Fruit fly (Drosophila melanogaster) whole organism, adult: ENCODE data around the gene CG33062.

Experiments
- CG11617 ChIP-seq: fragments of 200-800 bp; sonication (Bioruptor generic); optimal IDR thresholded peaks from 2 replicates; lab custom pipeline; 2017; ENCODE audit warnings: mild to moderate bottlenecking, missing biosample characterization, missing genetic modification reagents, missing genetic modification characterization
- CG1620 ChIP-seq: fragments of 200-800 bp; sonication (Bioruptor generic); optimal IDR thresholded peaks from 2 replicates; lab custom pipeline; 2016; ENCODE audit warnings: missing biosample characterization, missing genetic modification characterization
- CG33017 ChIP-seq: fragments of 200-800 bp; sonication (Bioruptor generic); optimal IDR thresholded peaks from 2 replicates; lab custom pipeline; 2018; ENCODE audit warnings: missing biosample characterization, mild to moderate bottlenecking, missing genetic modification characterization, moderate library complexity
- CG7045 ChIP-seq: fragments of 200-800 bp; sonication (Bioruptor generic); optimal IDR thresholded peaks from 2 replicates; lab custom pipeline; 2017; ENCODE audit warnings: missing biosample characterization, mild to moderate bottlenecking, missing genetic modification characterization
- Crg-1 ChIP-seq: fragments of 200-800 bp; sonication (Bioruptor generic); optimal IDR thresholded peaks from 2 replicates; lab custom pipeline; 2016; ENCODE audit warnings: missing biosample characterization, missing genetic modification characterization
- bab1 ChIP-seq: fragments of 200-800 bp; sonication (Bioruptor generic); optimal IDR thresholded peaks from 3 replicates; lab custom pipeline; 2019; ENCODE audit warnings: missing biosample characterization, mild to moderate bottlenecking, missing genetic modification characterization, moderate library complexity
- cic ChIP-seq: fragments of 200-800 bp; sonication (Bioruptor generic); optimal IDR thresholded peaks from 2 replicates; lab custom pipeline; 2017; ENCODE audit warnings: missing biosample characterization, mild to moderate bottlenecking, missing genetic modification characterization, moderate library complexity
- kay ChIP-seq: fragments of 200-800 bp; sonication (Bioruptor generic); peaks from one replicate; lab custom pipeline; 2016; ENCODE audit warnings: missing biosample characterization, missing genetic modification characterization, borderline replicate concordance
- ovo ChIP-seq: fragments of 200-800 bp; sonication (Bioruptor generic); optimal IDR thresholded peaks from 2 replicates; lab custom pipeline; 2016; ENCODE audit warnings: missing biosample characterization, missing genetic modification characterization
- pad ChIP-seq: fragments of 200-800 bp; sonication (Bioruptor generic); optimal IDR thresholded peaks from 3 replicates; lab custom pipeline; 2017; ENCODE audit warnings: missing biosample characterization, missing genetic modification characterization, mild to moderate bottlenecking, moderate library complexity, missing genetic modification reagents
- toe ChIP-seq: fragments of 200-800 bp; sonication (Bioruptor generic); optimal IDR thresholded peaks from 2 replicates; lab custom pipeline; 2016; ENCODE audit warnings: missing biosample characterization, missing genetic modification characterization

- no peak for TF ChIP-seq cic (GFP tag; lab: Kevin White, UChicago)
- no peak for TF ChIP-seq CG7045 (GFP tag; lab: Kevin White, UChicago)
- no peak for TF ChIP-seq toe
- TF ChIP-seq CG11617, result no peak
- no peak for TF ChIP-seq bab1 (GFP tag; lab: Kevin White, UChicago)
- no peak for TF ChIP-seq pad
- TF ChIP-seq ovo (GFP tag; lab: Kevin White, UChicago), result no peak
- no peak for TF ChIP-seq kay
- no peak for TF ChIP-seq Crg-1 (GFP tag; lab: Kevin White, UChicago)
- no peak for TF ChIP-seq CG33017 (tag; lab: Kevin White, UChicago)
- no peak for TF ChIP-seq CG1620 (GFP tag; lab: Kevin White, UChicago)
These were observed 18.4 kb upstream of the CG33062 start, which contains the start of gene CG14095 for dm6 chr3L:19464659-19465058.
